Worm (Caenorhabditis elegans) whole organism, late embryonic: ENCODE data around the gene F25F2.1.

Experiments used
- C08G9.2 ChIP-seq: sonication (generic microtip); optimal IDR thresholded peaks from 2 replicates; lab custom pipeline; 2016; ENCODE audit warnings: mild to moderate bottlenecking, missing genetic modification characterization, moderate library complexity, missing compliant biosample characterization
- K09A11.1 ChIP-seq: sonication (generic microtip); optimal IDR thresholded peaks from 2 replicates; lab custom pipeline; 2017; ENCODE audit warnings: antibody characterized with exemption, mild to moderate bottlenecking, missing genetic modification characterization, missing compliant biosample characterization; ENCODE audit not compliant: insufficient read depth
- Y22D7AL.16 ChIP-seq: sonication (generic microtip); optimal IDR thresholded peaks from 2 replicates; lab custom pipeline; 2016; ENCODE audit warnings: missing genetic modification characterization, missing compliant biosample characterization
- ahr-1 ChIP-seq: sonication (generic microtip); optimal IDR thresholded peaks from 2 replicates; lab custom pipeline; 2016; ENCODE audit warnings: missing genetic modification characterization, missing compliant biosample characterization
- ceh-18 ChIP-seq: sonication (generic microtip); optimal IDR thresholded peaks from 2 replicates; lab custom pipeline; 2016; ENCODE audit warnings: missing genetic modification characterization, missing compliant biosample characterization
- ceh-19 ChIP-seq: fragments of 200-800 bp; sonication (Bioruptor generic); optimal IDR thresholded peaks from 2 replicates; lab custom pipeline; 2018; ENCODE audit warnings: mild to moderate bottlenecking, missing genetic modification characterization, missing compliant biosample characterization
- ceh-22 ChIP-seq: sonication (generic microtip); optimal IDR thresholded peaks from 2 replicates; lab custom pipeline; 2017; ENCODE audit warnings: missing biosample characterization, missing genetic modification characterization
- ceh-30 ChIP-seq: fragments of 150-350 bp; optimal IDR thresholded peaks from 2 replicates; lab custom pipeline; 2014; ENCODE audit warnings: missing biosample characterization, missing genetic modification characterization
- ceh-31 ChIP-seq: sonication (generic microtip); optimal IDR thresholded peaks from 2 replicates; lab custom pipeline; 2016; ENCODE audit warnings: missing genetic modification characterization, missing compliant biosample characterization
- che-1 ChIP-seq: sonication (generic microtip); optimal IDR thresholded peaks from 2 replicates; lab custom pipeline; 2016; ENCODE audit warnings: mild to moderate bottlenecking, missing genetic modification characterization, missing compliant biosample characterization
- dmd-4 ChIP-seq: sonication (generic microtip); optimal IDR thresholded peaks from 2 replicates; lab custom pipeline; 2016; ENCODE audit warnings: borderline replicate concordance, missing genetic modification characterization, missing compliant biosample characterization
- dve-1 ChIP-seq: sonication (generic microtip); optimal IDR thresholded peaks from 2 replicates; lab custom pipeline; 2017; ENCODE audit warnings: antibody characterized with exemption, mild to moderate bottlenecking, missing genetic modification characterization, missing compliant biosample characterization
- ets-4 ChIP-seq: sonication (generic microtip); optimal IDR thresholded peaks from 2 replicates; lab custom pipeline; 2016; ENCODE audit warnings: missing genetic modification characterization, missing compliant biosample characterization
- hlh-13 ChIP-seq: fragments of 200-800 bp; sonication (Bioruptor generic); optimal IDR thresholded peaks from 2 replicates; lab custom pipeline; 2018; ENCODE audit warnings: mild to moderate bottlenecking, missing genetic modification characterization, missing compliant biosample characterization
- hlh-15 ChIP-seq: sonication (generic microtip); optimal IDR thresholded peaks from 2 replicates; lab custom pipeline; 2016; ENCODE audit warnings: missing genetic modification characterization, missing compliant biosample characterization
- hlh-30 ChIP-seq: sonication (generic microtip); optimal IDR thresholded peaks from 2 replicates; lab custom pipeline; 2017; ENCODE audit warnings: antibody characterized with exemption, missing genetic modification characterization, missing compliant biosample characterization; ENCODE audit not compliant: insufficient read depth
- hlh-8 ChIP-seq: sonication (generic microtip); optimal IDR thresholded peaks from 2 replicates; lab custom pipeline; 2016; ENCODE audit warnings: missing genotype, missing genetic modification characterization, missing compliant biosample characterization
- madf-2 ChIP-seq: sonication (generic microtip); optimal IDR thresholded peaks from 2 replicates; lab custom pipeline; 2017; ENCODE audit warnings: missing genetic modification characterization, missing compliant biosample characterization
- nfya-1 ChIP-seq: sonication (generic microtip); optimal IDR thresholded peaks from 2 replicates; lab custom pipeline; 2017; ENCODE audit warnings: missing genetic modification characterization, mild to moderate bottlenecking, missing compliant biosample characterization, antibody characterized with exemption, moderate library complexity
- nhr-232 ChIP-seq: sonication (generic microtip); optimal IDR thresholded peaks from 2 replicates; lab custom pipeline; 2016; ENCODE audit warnings: missing genetic modification characterization, missing compliant biosample characterization
- odd-2 ChIP-seq: sonication (generic microtip); optimal IDR thresholded peaks from 2 replicates; lab custom pipeline; 2017; ENCODE audit warnings: antibody characterized with exemption, mild to moderate bottlenecking, missing genetic modification characterization, missing compliant biosample characterization
- pat-9 ChIP-seq: fragments of 200-800 bp; sonication (Bioruptor generic); optimal IDR thresholded peaks from 2 replicates; lab custom pipeline; 2018; ENCODE audit warnings: mild to moderate bottlenecking, missing genetic modification characterization, moderate library complexity, missing compliant biosample characterization
- pax-1 ChIP-seq: fragments of 150-350 bp; optimal IDR thresholded peaks from 2 replicates; lab custom pipeline; 2014; ENCODE audit warnings: missing biosample characterization, missing genetic modification characterization
- pha-4 ChIP-seq: fragments of 150-350 bp; optimal IDR thresholded peaks from 2 replicates; lab custom pipeline; 2018; ENCODE audit warnings: missing biosample characterization, missing genetic modification reagents, missing genetic modification characterization
- pqm-1 ChIP-seq: sonication (generic microtip); optimal IDR thresholded peaks from 2 replicates; lab custom pipeline; 2016; ENCODE audit warnings: missing genetic modification characterization, missing compliant biosample characterization
- pros-1 ChIP-seq: fragments of 150-350 bp; optimal IDR thresholded peaks from 2 replicates; lab custom pipeline; 2014; ENCODE audit warnings: missing biosample characterization, missing genetic modification reagents, missing genetic modification characterization
- ref-2 ChIP-seq: sonication (generic microtip); optimal IDR thresholded peaks from 2 replicates; lab custom pipeline; 2016; ENCODE audit warnings: missing genetic modification characterization, missing compliant biosample characterization
- rnt-1 ChIP-seq: sonication (generic microtip); optimal IDR thresholded peaks from 2 replicates; lab custom pipeline; 2016; ENCODE audit warnings: missing genetic modification characterization, missing compliant biosample characterization
- sox-2 ChIP-seq: fragments of 200-800 bp; sonication (Bioruptor generic); IDR thresholded peaks from 2 replicates; pipeline ENCODE4 v1.3.6; 2022; ENCODE audit warnings: missing genetic modification reagents, missing genetic modification characterization, missing compliant biosample characterization
- syd-9 ChIP-seq: sonication (generic microtip); optimal IDR thresholded peaks from 2 replicates; lab custom pipeline; 2016; ENCODE audit warnings: mild to moderate bottlenecking, missing genetic modification characterization, moderate library complexity, missing compliant biosample characterization
- tbx-7 ChIP-seq: sonication (generic microtip); optimal IDR thresholded peaks from 2 replicates; lab custom pipeline; 2016; ENCODE audit warnings: missing genotype, missing genetic modification characterization, missing compliant biosample characterization
- ttx-3 ChIP-seq: sonication (generic microtip); optimal IDR thresholded peaks from 2 replicates; lab custom pipeline; 2016; ENCODE audit warnings: missing genetic modification reagents, missing genetic modification characterization, missing compliant biosample characterization
- unc-3 ChIP-seq, 2 experiments: fragments of 200-800 bp in 1 of 2; sonication (Bioruptor generic) in 1 of 2; sonication (generic microtip) in 1 of 2; conservative IDR thresholded peaks in 1 of 2; optimal IDR thresholded peaks in 1 of 2; 2 replicates each; pipeline versions ENCODE4 v1.3.6 to Lab custom; 2016 to 2022; ENCODE audit warnings: missing compliant biosample characterization in 2 of 2, missing genetic modification characterization in 2 of 2, missing genetic modification reagents in 1 of 2
- unc-86 ChIP-seq: sonication (generic microtip); optimal IDR thresholded peaks from 2 replicates; lab custom pipeline; 2016; ENCODE audit warnings: missing genetic modification characterization, missing compliant biosample characterization

Gene F25F2.1

DNA sequence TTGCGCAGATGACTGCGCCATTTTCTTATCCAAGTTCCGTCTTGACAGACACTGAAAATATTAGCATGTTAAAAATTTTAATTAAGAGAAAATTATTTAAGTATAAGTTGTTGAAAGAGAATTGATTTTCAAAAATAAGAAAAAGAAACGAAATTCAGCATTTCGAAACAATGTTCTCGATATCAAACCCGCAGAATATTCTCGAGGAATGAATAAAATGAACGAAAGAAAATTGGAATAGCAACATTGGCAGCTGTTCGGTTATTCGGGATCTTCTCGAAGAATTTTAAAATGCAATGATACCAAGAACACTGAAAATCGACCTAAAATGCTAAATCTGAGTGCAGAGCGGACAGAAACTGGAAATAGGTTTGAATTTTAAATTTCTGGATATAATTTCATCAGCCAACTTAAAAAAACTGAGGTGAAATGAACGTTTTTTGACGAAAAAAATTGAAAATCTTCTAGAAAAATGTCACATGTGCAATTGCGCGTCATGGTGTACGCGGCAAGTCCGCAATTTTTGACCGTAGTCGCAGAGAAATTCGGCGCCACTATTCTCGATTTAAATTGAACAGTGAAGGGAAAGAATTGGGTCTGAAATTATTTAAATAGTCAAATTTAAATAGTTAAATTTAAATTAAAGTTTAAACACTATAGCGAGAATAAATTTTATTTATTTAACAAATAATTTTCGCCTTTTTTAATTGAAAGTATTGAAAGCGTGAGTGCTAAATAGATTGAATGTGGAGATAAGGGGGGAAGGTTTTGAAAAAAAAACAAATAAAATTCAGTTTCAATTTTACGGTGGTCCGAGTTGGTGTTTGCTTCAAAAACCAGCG lies at the start of gene F25F2.1, which contains the start of gene cct-5:
TSS of gene F25F2.1 (plus strand) at position 792 of the 842 bp plus-strand sequence.
TSS of gene cct-5 (minus strand) at position 51 of the 842 bp plus-strand sequence.
- TF ChIP-seq pax-1 (tag; lab: Kevin White, UChicago), result peak; percentile 2
- no peak for TF ChIP-seq hlh-13 (GFP tag; lab: Kevin White, UChicago)
- TF ChIP-seq K09A11.1, result peak; percentile 0
- TF ChIP-seq nfya-1 (tag; lab: Kevin White, UChicago), result peak; percentile 60
- no peak for TF ChIP-seq hlh-8
- TF ChIP-seq ceh-31, result peak; percentile 4
- peak; percentile 40 for TF ChIP-seq hlh-30 (tag; lab: Kevin White, UChicago)
- TF ChIP-seq unc-3 (GFP tag; conservative IDR thresholded peaks at IDR 0.05; lab: Robert Waterston, UW), result no peak
- TF ChIP-seq unc-3 (tag; optimal IDR thresholded peaks at IDR 0.05; lab: Kevin White, UChicago), result no peak
- peak; percentile 38 for TF ChIP-seq rnt-1
- no peak for TF ChIP-seq ahr-1
- peak; percentile 32 for TF ChIP-seq pat-9 (tag; lab: Kevin White, UChicago)
- TF ChIP-seq pha-4, result no peak
- no peak for TF ChIP-seq hlh-15 (tag; lab: Kevin White, UChicago)

DNA sequence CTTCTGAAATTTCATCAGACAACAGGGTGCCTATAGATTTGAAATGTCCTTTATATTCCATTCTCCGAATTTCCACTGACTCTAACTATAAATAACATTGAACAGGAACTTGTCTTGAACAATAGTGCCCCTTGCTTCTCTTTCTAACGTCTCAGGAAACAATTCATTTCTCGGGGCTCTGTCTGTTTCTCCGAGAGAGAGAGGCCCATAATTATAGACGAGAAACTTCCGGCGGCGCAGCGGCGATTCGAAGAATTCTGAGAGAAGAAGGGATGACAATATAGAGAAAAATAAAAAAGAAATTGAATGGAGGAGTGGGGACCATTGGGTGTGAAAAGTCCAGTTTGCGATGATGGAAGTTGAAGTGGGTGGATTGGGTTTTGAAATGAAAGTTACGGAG lies 48.4 kb upstream of the F25F2.1 start:
- TF ChIP-seq pqm-1 (tag; lab: Kevin White, UChicago) (no peak), dve-1 (tag; lab: Kevin White, UChicago) (no peak), che-1 (tag; lab: Kevin White, UChicago) (no peak), ceh-19 (GFP tag; lab: Kevin White, UChicago) (no peak), pros-1 (no peak), syd-9 (tag; lab: Kevin White, UChicago) (no peak), nhr-232 (no peak), dmd-4 (tag; lab: Kevin White, UChicago) (no peak), odd-2 (tag; lab: Kevin White, UChicago) (no peak), pha-4 (no peak), ceh-18 (no peak), unc-86 (tag; lab: Kevin White, UChicago) (no peak), ceh-22 (tag; lab: Kevin White, UChicago) (no peak)

DNA sequence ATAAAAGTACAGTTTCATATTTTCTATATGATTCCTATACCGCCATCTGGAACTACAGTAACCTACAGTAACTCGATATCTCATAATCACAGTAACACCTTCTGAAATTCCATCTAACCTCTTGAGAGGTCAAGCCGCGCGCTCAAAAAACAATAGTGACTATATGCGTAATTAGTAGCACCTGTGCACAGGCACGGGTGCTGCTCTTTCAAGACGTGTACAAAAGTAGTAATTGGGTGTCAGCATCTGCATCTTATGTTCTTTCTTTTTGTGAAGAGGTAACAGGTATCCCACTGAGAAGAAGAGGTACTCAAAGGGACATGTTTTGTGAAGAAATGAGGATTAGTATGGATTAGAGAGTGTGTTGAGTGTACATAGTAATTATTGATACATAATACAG lies 47.3 kb upstream of the F25F2.1 start:
- TF ChIP-seq C08G9.2, result no peak
- TF ChIP-seq ttx-3 (tag; lab: Kevin White, UChicago), result no peak
- peak; percentile 73 for TF ChIP-seq ref-2 (tag; lab: Kevin White, UChicago)

DNA sequence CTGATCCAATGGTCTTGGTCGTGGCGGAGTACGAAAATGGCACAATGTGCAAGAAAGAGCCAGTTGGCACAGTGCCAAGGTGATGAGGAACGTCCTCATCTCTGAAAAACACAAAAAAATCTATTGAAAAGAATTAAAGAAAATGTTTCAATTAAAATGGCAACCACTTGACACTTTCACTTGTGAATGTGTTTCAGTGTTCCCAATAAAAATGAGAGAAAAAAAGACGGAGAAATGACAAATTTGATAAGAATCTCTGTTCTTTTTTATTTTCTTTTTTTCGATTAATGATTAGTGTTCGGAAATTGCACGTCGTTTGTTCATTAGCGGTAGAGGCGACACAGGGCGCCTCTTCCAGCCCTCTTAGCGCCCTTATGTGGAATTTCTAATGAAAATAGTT lies 41.4 kb upstream of the F25F2.1 start, which contains the start of gene ndg-4:
TSS of gene ndg-4 (minus strand) at position 101 of the 400 bp plus-strand sequence.
- no peak for TF ChIP-seq ets-4 (tag; lab: Kevin White, UChicago)
- TF ChIP-seq sox-2 (GFP tag; lab: Robert Waterston, UW), result no peak
- no peak for TF ChIP-seq madf-2 (tag; lab: Kevin White, UChicago)
- TF ChIP-seq ceh-30, result no peak
- no peak for TF ChIP-seq pqm-1 (tag; lab: Kevin White, UChicago)
- TF ChIP-seq tbx-7, result no peak
- TF ChIP-seq rnt-1, result no peak
- TF ChIP-seq Y22D7AL.16, result no peak
- TF ChIP-seq ceh-19 (GFP tag; lab: Kevin White, UChicago), result no peak
- no peak for TF ChIP-seq dve-1 (tag; lab: Kevin White, UChicago)
- TF ChIP-seq hlh-15 (tag; lab: Kevin White, UChicago), result no peak
- TF ChIP-seq, all 69 proteins: peak for 0
